Worm (Caenorhabditis elegans) whole organism, L4/young adult: Measurements from ENCODE around the gene mrps-14.

Experiments
- dao-5 ChIP-seq: sonication (generic microtip); optimal IDR thresholded peaks from 2 replicates; lab custom pipeline; 2016; ENCODE audit warnings: missing genotype, missing genetic modification characterization, moderate library complexity, missing compliant biosample characterization
- him-1 ChIP-seq: sonication (generic microtip); optimal IDR thresholded peaks from 2 replicates; lab custom pipeline; 2016; ENCODE audit warnings: missing genotype, missing genetic modification reagents, missing genetic modification characterization, missing compliant biosample characterization

- TF ChIP-seq dao-5 (tag; lab: Kevin White, UChicago), result no peak
- TF ChIP-seq him-1, result no peak
Measured at ce11 chrII:10247154-10247553, 4.9 kb upstream of the mrps-14 start.
